Worm (Caenorhabditis elegans) whole organism, L3 larva: ENCODE measurements around the gene Y48G9A.9.

Source experiments
- ZK546.5 ChIP-seq: sonication (generic microtip); optimal IDR thresholded peaks from 2 replicates; lab custom pipeline; 2017; ENCODE audit warnings: missing biosample characterization, missing genetic modification characterization
- aly-2 ChIP-seq: fragments of 150-350 bp; optimal IDR thresholded peaks from 2 replicates; lab custom pipeline; 2014; ENCODE audit warnings: missing biosample characterization, missing genetic modification characterization
- ama-1 ChIP-seq: fragments of 150-350 bp; optimal IDR thresholded peaks from 2 replicates; lab custom pipeline; 2018
- ceh-28 ChIP-seq: fragments of 150-350 bp; optimal IDR thresholded peaks from 2 replicates; lab custom pipeline; 2014; ENCODE audit warnings: missing biosample characterization, missing genetic modification reagents, missing genetic modification characterization
- ceh-82 ChIP-seq: fragments of 150-350 bp; optimal IDR thresholded peaks from 2 replicates; lab custom pipeline; 2014; ENCODE audit warnings: missing biosample characterization, missing genetic modification characterization
- ceh-9 ChIP-seq: sonication (generic microtip); optimal IDR thresholded peaks from 2 replicates; lab custom pipeline; 2018; ENCODE audit warnings: missing biosample characterization, missing genetic modification characterization
- daf-12 ChIP-seq: fragments of 150-350 bp; optimal IDR thresholded peaks from 2 replicates; lab custom pipeline; 2014; ENCODE audit warnings: missing biosample characterization, missing genetic modification reagents, missing genetic modification characterization
- elt-2 ChIP-seq: sonication (generic microtip); optimal IDR thresholded peaks from 2 replicates; lab custom pipeline; 2016; ENCODE audit warnings: missing genetic modification reagents, mild to moderate bottlenecking, missing genetic modification characterization, missing compliant biosample characterization
- eor-1 ChIP-seq, 2 experiments: fragments of 150-350 bp; optimal IDR thresholded peaks; 2 replicates each; lab custom pipeline; 2014 to 2018; ENCODE audit warnings: missing biosample characterization in 2 of 2, missing genetic modification characterization in 2 of 2
- fkh-10 ChIP-seq: sonication (generic microtip); optimal IDR thresholded peaks from 2 replicates; lab custom pipeline; 2017; ENCODE audit warnings: missing biosample characterization, missing genetic modification reagents, missing genetic modification characterization
- fos-1 ChIP-seq: fragments of 150-350 bp; optimal IDR thresholded peaks from 2 replicates; lab custom pipeline; 2014; ENCODE audit warnings: missing biosample characterization, missing genetic modification characterization
- hmg-11 ChIP-seq: sonication (generic microtip); optimal IDR thresholded peaks from 2 replicates; lab custom pipeline; 2016; ENCODE audit warnings: missing genetic modification characterization, missing compliant biosample characterization
- jun-1 ChIP-seq: fragments of 150-350 bp; optimal IDR thresholded peaks from 2 replicates; lab custom pipeline; 2014; ENCODE audit warnings: missing biosample characterization, missing genetic modification reagents, missing genetic modification characterization
- lin-15B ChIP-seq: fragments of 150-350 bp; optimal IDR thresholded peaks from 2 replicates; lab custom pipeline; 2014; ENCODE audit warnings: missing biosample characterization, missing genetic modification characterization
- lin-39 ChIP-seq: fragments of 150-350 bp; optimal IDR thresholded peaks from 2 replicates; lab custom pipeline; 2018; ENCODE audit warnings: missing biosample characterization, missing genetic modification reagents, missing genetic modification characterization
- lsy-12 ChIP-seq: sonication (generic microtip); optimal IDR thresholded peaks from 2 replicates; lab custom pipeline; 2016; ENCODE audit warnings: mild to moderate bottlenecking, missing genetic modification characterization, missing compliant biosample characterization
- mdl-1 ChIP-seq: fragments of 150-350 bp; optimal IDR thresholded peaks from 2 replicates; lab custom pipeline; 2014; ENCODE audit warnings: missing biosample characterization, missing genetic modification characterization
- nfya-1 ChIP-seq: sonication (generic microtip); optimal IDR thresholded peaks from 2 replicates; lab custom pipeline; 2017; ENCODE audit warnings: missing genetic modification characterization, mild to moderate bottlenecking, missing compliant biosample characterization, antibody characterized with exemption, moderate library complexity; ENCODE audit not compliant: insufficient read depth
- nhr-11 ChIP-seq: fragments of 150-350 bp; optimal IDR thresholded peaks from 2 replicates; lab custom pipeline; 2014; ENCODE audit warnings: missing biosample characterization, missing genetic modification characterization
- nhr-12 ChIP-seq: fragments of 150-350 bp; optimal IDR thresholded peaks from 2 replicates; lab custom pipeline; 2014; ENCODE audit warnings: missing biosample characterization, missing genetic modification characterization
- nhr-23 ChIP-seq: fragments of 150-350 bp; optimal IDR thresholded peaks from 2 replicates; lab custom pipeline; 2014; ENCODE audit warnings: missing biosample characterization, missing genetic modification reagents, missing genetic modification characterization
- nhr-237 ChIP-seq: fragments of 150-350 bp; optimal IDR thresholded peaks from 2 replicates; lab custom pipeline; 2014; ENCODE audit warnings: missing biosample characterization, missing genetic modification characterization
- nhr-25 ChIP-seq: sonication (generic microtip); optimal IDR thresholded peaks from 2 replicates; lab custom pipeline; 2017; ENCODE audit warnings: missing biosample characterization, missing genetic modification characterization
- nhr-28 ChIP-seq: fragments of 150-350 bp; optimal IDR thresholded peaks from 2 replicates; lab custom pipeline; 2014; ENCODE audit warnings: missing biosample characterization, missing genetic modification characterization
- nhr-43 ChIP-seq: sonication (generic microtip); optimal IDR thresholded peaks from 2 replicates; lab custom pipeline; 2016; ENCODE audit warnings: mild to moderate bottlenecking, missing genetic modification characterization, missing compliant biosample characterization; ENCODE audit not compliant: poor library complexity, severe bottlenecking
- nhr-76 ChIP-seq: fragments of 150-350 bp; sonication (generic microtip); optimal IDR thresholded peaks from 5 replicates; lab custom pipeline; 2014; ENCODE audit warnings: missing biosample characterization, missing genetic modification characterization
- pha-4 ChIP-seq: fragments of 150-350 bp; optimal IDR thresholded peaks from 2 replicates; lab custom pipeline; 2014; ENCODE audit warnings: missing biosample characterization, missing genetic modification reagents, missing genetic modification characterization
- pqm-1 ChIP-seq: fragments of 150-350 bp; optimal IDR thresholded peaks from 2 replicates; lab custom pipeline; 2017; ENCODE audit warnings: missing biosample characterization, missing genetic modification characterization, inconsistent platforms
- sea-2 ChIP-seq: fragments of 150-350 bp; sonication (generic microtip); optimal IDR thresholded peaks from 4 replicates; lab custom pipeline; 2014; ENCODE audit warnings: missing biosample characterization, missing genetic modification reagents, missing genetic modification characterization
- skn-1 ChIP-seq: fragments of 150-350 bp; optimal IDR thresholded peaks from 2 replicates; lab custom pipeline; 2014; ENCODE audit warnings: missing biosample characterization, missing genetic modification characterization
- snpc-4 ChIP-seq: fragments of 150-350 bp; optimal IDR thresholded peaks from 2 replicates; lab custom pipeline; 2014; ENCODE audit warnings: missing biosample characterization, missing genetic modification characterization
- tbx-2 ChIP-seq: sonication (generic microtip); optimal IDR thresholded peaks from 2 replicates; lab custom pipeline; 2016; ENCODE audit warnings: mild to moderate bottlenecking, missing genetic modification characterization, missing compliant biosample characterization
- unc-39 ChIP-seq: sonication (generic microtip); optimal IDR thresholded peaks from 4 replicates; lab custom pipeline; 2017; ENCODE audit warnings: missing biosample characterization, missing genetic modification characterization
- unc-62 ChIP-seq: fragments of 150-350 bp; sonication (generic microtip); optimal IDR thresholded peaks from 4 replicates; lab custom pipeline; 2014; ENCODE audit warnings: missing biosample characterization, missing genetic modification reagents, missing genetic modification characterization
- zag-1 ChIP-seq: fragments of 150-350 bp; optimal IDR thresholded peaks from 2 replicates; lab custom pipeline; 2014; ENCODE audit warnings: missing biosample characterization, missing genetic modification characterization
- ztf-11 ChIP-seq: fragments of 150-350 bp; optimal IDR thresholded peaks from 2 replicates; lab custom pipeline; 2014; ENCODE audit warnings: missing biosample characterization, missing genetic modification characterization
- ztf-4 ChIP-seq: fragments of 150-350 bp; optimal IDR thresholded peaks from 2 replicates; lab custom pipeline; 2014; ENCODE audit warnings: missing biosample characterization, missing genetic modification characterization

Gene Y48G9A.9

DNA sequence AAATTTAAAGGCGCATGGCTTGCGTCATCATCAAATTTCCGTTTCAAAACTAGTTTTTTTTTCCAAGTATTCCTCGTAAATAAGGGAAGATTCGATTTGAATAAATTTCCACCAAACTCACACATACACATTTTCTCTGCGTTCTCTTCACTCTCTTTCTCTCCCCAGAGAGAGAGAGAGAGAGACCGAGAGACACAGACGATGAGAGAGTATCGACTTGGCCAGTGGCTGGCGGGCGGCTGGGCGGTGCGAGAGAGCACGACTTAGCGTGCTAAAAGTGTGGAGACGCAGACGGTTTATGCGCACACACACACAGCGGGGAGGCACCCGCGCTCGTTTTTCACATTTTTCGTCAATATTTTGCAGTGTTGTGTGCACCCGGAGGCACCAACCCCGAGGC, 8.3 kb downstream of the Y48G9A.9 start:
- TF ChIP-seq ztf-11 (tag; lab: Kevin White, UChicago) (no peak), nfya-1 (tag; lab: Kevin White, UChicago) (peak; percentile 98), tbx-2 (tag; lab: Kevin White, UChicago) (peak; percentile 54), lin-39 (tag; lab: Kevin White, UChicago) (peak; percentile 55), hmg-11 (tag; lab: Kevin White, UChicago) (peak; percentile 97), eor-1 (tag; optimal IDR thresholded peaks at IDR 0.05; lab: Kevin White, UChicago) (no peak), ama-1 (lab: Kevin White, UChicago) (no peak), sea-2 (GFP tag; lab: Kevin White, UChicago) (peak; percentile 42), fkh-10 (GFP tag; lab: Kevin White, UChicago) (peak; percentile 94), ceh-82 (tag; lab: Kevin White, UChicago) (peak; percentile 65), elt-2 (tag; lab: Kevin White, UChicago) (peak; percentile 54), pqm-1 (tag; lab: Kevin White, UChicago) (peak; percentile 22), lin-15B (tag; lab: Kevin White, UChicago) (peak; percentile 56), pha-4 (peak; percentile 75), nhr-12 (no peak), aly-2 (tag; lab: Kevin White, UChicago) (no peak), ceh-28 (tag; lab: Kevin White, UChicago) (peak; percentile 94), nhr-76 (tag; lab: Kevin White, UChicago) (no peak), jun-1 (peak; percentile 42), nhr-23 (tag; lab: Kevin White, UChicago) (peak; percentile 56), fos-1 (no peak)

DNA sequence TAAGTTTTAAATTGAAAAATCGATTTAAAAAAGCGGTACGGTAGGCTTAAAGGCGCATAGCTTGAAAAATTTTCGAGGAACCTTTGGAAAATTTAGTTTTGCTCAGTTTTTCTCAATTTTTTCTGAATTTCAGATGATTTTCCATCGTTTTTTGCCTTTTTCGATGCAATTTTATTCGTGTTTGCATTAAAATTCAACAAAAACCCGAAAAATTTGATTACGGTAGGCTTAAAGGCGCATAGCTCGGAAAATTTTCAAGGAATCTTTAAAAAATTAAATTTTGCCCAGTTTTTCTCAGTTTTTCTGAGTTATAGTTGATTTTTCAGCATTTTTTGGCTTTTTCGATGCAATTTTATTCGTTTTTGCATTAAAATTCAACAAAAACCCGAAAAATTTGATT, 8.8 kb downstream of the Y48G9A.9 start:
- TF ChIP-seq ztf-4 (tag; lab: Kevin White, UChicago) (no peak), eor-1 (tag; optimal IDR thresholded peaks at IDR 0.05; lab: Kevin White, UChicago) (no peak), pqm-1 (tag; lab: Kevin White, UChicago) (no peak), jun-1 (no peak), unc-39 (tag; lab: Kevin White, UChicago) (no peak), aly-2 (tag; lab: Kevin White, UChicago) (no peak), ama-1 (lab: Kevin White, UChicago) (no peak), daf-12 (tag; lab: Kevin White, UChicago) (no peak), nhr-237 (tag; lab: Kevin White, UChicago) (no peak), lsy-12 (no peak), hmg-11 (tag; lab: Kevin White, UChicago) (no peak), nhr-43 (tag; lab: Kevin White, UChicago) (no peak), nhr-23 (tag; lab: Kevin White, UChicago) (no peak), nhr-28 (tag; lab: Kevin White, UChicago) (no peak), snpc-4 (tag; lab: Kevin White, UChicago) (no peak), zag-1 (tag; lab: Kevin White, UChicago) (no peak), pha-4 (no peak), nhr-25 (tag; lab: Kevin White, UChicago) (no peak), elt-2 (tag; lab: Kevin White, UChicago) (no peak)

- TF ChIP-seq nhr-43 (tag; lab: Kevin White, UChicago): no peak
- no peak for TF ChIP-seq ceh-9 (tag; lab: Kevin White, UChicago)
- TF ChIP-seq unc-62 (GFP tag; lab: Kevin White, UChicago): no peak
- TF ChIP-seq mdl-1 (tag; lab: Kevin White, UChicago): no peak
- no peak for TF ChIP-seq nhr-237 (tag; lab: Kevin White, UChicago)
- no peak for TF ChIP-seq nhr-11
- TF ChIP-seq daf-12 (tag; lab: Kevin White, UChicago): no peak
- no peak for TF ChIP-seq ZK546.5
- no peak for TF ChIP-seq nhr-25 (tag; lab: Kevin White, UChicago)
- TF ChIP-seq aly-2 (tag; lab: Kevin White, UChicago): no peak
- no peak for TF ChIP-seq skn-1 (tag; lab: Kevin White, UChicago)
Observed at ce11 chrIII:2101895-2102345, 9.4 kb downstream of the Y48G9A.9 start, which contains the start of gene ppk-2. ppk-2 (plus strand) TSS chrIII:2102295.
